Fruit fly (Drosophila melanogaster) whole organism, prepupa: ENCODE results near the gene CG7194.

ENCODE experiments used
- Blimp-1 ChIP-seq: fragments of 200-800 bp; sonication (Bioruptor generic); optimal IDR thresholded peaks from 3 replicates; lab custom pipeline; 2017; ENCODE audit warnings: missing biosample characterization, missing genetic modification characterization, mild to moderate bottlenecking, moderate library complexity, missing genetic modification reagents
- CG10631 ChIP-seq: fragments of 200-800 bp; sonication (Bioruptor generic); optimal IDR thresholded peaks from 2 replicates; lab custom pipeline; 2016; ENCODE audit warnings: missing biosample characterization, missing genetic modification characterization
- CG10669 ChIP-seq: fragments of 200-800 bp; sonication (Bioruptor generic); optimal IDR thresholded peaks from 3 replicates; lab custom pipeline; 2018; ENCODE audit warnings: missing biosample characterization, mild to moderate bottlenecking, missing genetic modification characterization, moderate library complexity
- CG11902 ChIP-seq: fragments of 200-800 bp; sonication (Bioruptor generic); optimal IDR thresholded peaks from 3 replicates; lab custom pipeline; 2016; ENCODE audit warnings: missing biosample characterization, missing genetic modification characterization
- CG15336 ChIP-seq: fragments of 200-800 bp; sonication (Bioruptor generic); IDR thresholded peaks from 2 replicates; pipeline ENCODE4 v1.3.6; 2022; ENCODE audit warnings: missing biosample characterization, missing genetic modification characterization
- CG16779 ChIP-seq: fragments of 200-800 bp; sonication (Bioruptor generic); optimal IDR thresholded peaks from 3 replicates; lab custom pipeline; 2017; ENCODE audit warnings: missing biosample characterization, mild to moderate bottlenecking, missing genetic modification characterization
- CG3032 ChIP-seq: fragments of 200-800 bp; optimal IDR thresholded peaks from 2 replicates; lab custom pipeline; 2019; ENCODE audit warnings: missing biosample characterization, mild to moderate bottlenecking, missing genetic modification characterization, moderate library complexity
- CG34406 ChIP-seq: fragments of 200-800 bp; sonication (Bioruptor generic); optimal IDR thresholded peaks from 3 replicates; lab custom pipeline; 2016; ENCODE audit warnings: missing biosample characterization, missing genetic modification characterization
- CG3919 ChIP-seq: fragments of 200-800 bp; sonication (Bioruptor generic); optimal IDR thresholded peaks from 3 replicates; lab custom pipeline; 2016; ENCODE audit warnings: missing biosample characterization, missing genetic modification characterization
- CG6163 ChIP-seq: fragments of 200-800 bp; sonication (Bioruptor generic); IDR thresholded peaks from 3 replicates; pipeline ENCODE4 v1.3.6; 2022; ENCODE audit warnings: missing biosample characterization, missing genetic modification characterization
- CG6792 ChIP-seq: fragments of 200-800 bp; sonication (Bioruptor generic); optimal IDR thresholded peaks from 3 replicates; lab custom pipeline; 2016; ENCODE audit warnings: missing biosample characterization, missing genetic modification characterization
- CG7368 ChIP-seq: fragments of 200-800 bp; sonication (Bioruptor generic); optimal IDR thresholded peaks from 3 replicates; lab custom pipeline; 2016; ENCODE audit warnings: missing biosample characterization, missing genetic modification characterization
- CG8632 ChIP-seq: fragments of 200-800 bp; sonication (Bioruptor generic); optimal IDR thresholded peaks from 3 replicates; lab custom pipeline; 2016; ENCODE audit warnings: missing biosample characterization, missing genetic modification characterization
- CG9139 ChIP-seq: fragments of 200-800 bp; sonication (Bioruptor generic); optimal IDR thresholded peaks from 3 replicates; lab custom pipeline; 2017; ENCODE audit warnings: missing biosample characterization, mild to moderate bottlenecking, missing genetic modification characterization
- Eip75B ChIP-seq: fragments of 200-800 bp; sonication (Bioruptor generic); optimal IDR thresholded peaks from 3 replicates; lab custom pipeline; 2016; ENCODE audit warnings: missing biosample characterization, missing genetic modification characterization
- Eip78C ChIP-seq: fragments of 200-800 bp; sonication (Bioruptor generic); peaks from one replicate; lab custom pipeline; 2016; ENCODE audit warnings: missing biosample characterization, missing genetic modification characterization
- Eip93F ChIP-seq: fragments of 200-800 bp; sonication (Bioruptor generic); optimal IDR thresholded peaks from 2 replicates; lab custom pipeline; 2016; ENCODE audit warnings: missing biosample characterization, mild to moderate bottlenecking, missing genetic modification characterization
- Ets21C ChIP-seq: fragments of 200-800 bp; sonication (Bioruptor generic); optimal IDR thresholded peaks from 3 replicates; lab custom pipeline; 2016; ENCODE audit warnings: missing biosample characterization, missing genetic modification characterization
- Gug ChIP-seq: fragments of 200-800 bp; sonication (Bioruptor generic); IDR thresholded peaks from 2 replicates; pipeline ENCODE4 v1.3.6; 2022; ENCODE audit warnings: missing biosample characterization, missing genetic modification characterization
- Hr39 ChIP-seq: fragments of 200-800 bp; sonication (Bioruptor generic); optimal IDR thresholded peaks from 2 replicates; lab custom pipeline; 2016; ENCODE audit warnings: missing biosample characterization, missing genetic modification characterization
- Lpt ChIP-seq: fragments of 200-800 bp; sonication (Bioruptor generic); optimal IDR thresholded peaks from 3 replicates; lab custom pipeline; 2016; ENCODE audit warnings: missing biosample characterization, missing genetic modification characterization
- Met ChIP-seq: fragments of 200-800 bp; sonication (Bioruptor generic); optimal IDR thresholded peaks from 3 replicates; lab custom pipeline; 2016; ENCODE audit warnings: missing biosample characterization, missing genetic modification characterization
- Smox ChIP-seq: fragments of 200-800 bp; sonication (Bioruptor generic); optimal IDR thresholded peaks from 3 replicates; lab custom pipeline; 2016; ENCODE audit warnings: missing biosample characterization, missing genetic modification characterization
- Sox102F ChIP-seq: fragments of 200-800 bp; sonication (Bioruptor generic); optimal IDR thresholded peaks from 2 replicates; lab custom pipeline; 2016; ENCODE audit warnings: missing biosample characterization, mild to moderate bottlenecking, missing genetic modification characterization
- Sox14 ChIP-seq: fragments of 200-800 bp; sonication (Bioruptor generic); optimal IDR thresholded peaks from 3 replicates; lab custom pipeline; 2016; ENCODE audit warnings: missing biosample characterization, missing genetic modification characterization
- acj6 ChIP-seq: fragments of 200-800 bp; sonication (Bioruptor generic); optimal IDR thresholded peaks from 3 replicates; lab custom pipeline; 2016; ENCODE audit warnings: missing biosample characterization, missing genetic modification characterization
- dac ChIP-seq: fragments of 200-800 bp; sonication (Bioruptor generic); optimal IDR thresholded peaks from 2 replicates; lab custom pipeline; 2017; ENCODE audit warnings: missing biosample characterization, mild to moderate bottlenecking, missing genetic modification characterization
- dsx ChIP-seq: fragments of 200-800 bp; optimal IDR thresholded peaks from 3 replicates; lab custom pipeline; 2019; ENCODE audit warnings: missing biosample characterization, mild to moderate bottlenecking, missing genetic modification characterization, moderate library complexity; ENCODE audit not compliant: poor library complexity, severe bottlenecking
- eg ChIP-seq: fragments of 200-800 bp; sonication (Bioruptor generic); IDR thresholded peaks from 3 replicates; pipeline ENCODE4 v1.3.6; 2022; ENCODE audit warnings: missing biosample characterization, missing genetic modification characterization
- fd85E ChIP-seq: fragments of 200-800 bp; sonication (Bioruptor generic); optimal IDR thresholded peaks from 3 replicates; lab custom pipeline; 2016; ENCODE audit warnings: missing biosample characterization, missing genetic modification characterization
- fkh ChIP-seq: fragments of 200-800 bp; sonication (Bioruptor generic); optimal IDR thresholded peaks from 3 replicates; lab custom pipeline; 2017; ENCODE audit warnings: missing biosample characterization, mild to moderate bottlenecking, missing genetic modification characterization, moderate library complexity
- lz ChIP-seq: fragments of 200-800 bp; sonication (Bioruptor generic); optimal IDR thresholded peaks from 3 replicates; lab custom pipeline; 2016; ENCODE audit warnings: missing biosample characterization, missing genetic modification characterization
- net ChIP-seq: fragments of 200-800 bp; sonication (Bioruptor generic); optimal IDR thresholded peaks from 3 replicates; lab custom pipeline; 2016; ENCODE audit warnings: missing biosample characterization, missing genetic modification characterization
- svp ChIP-seq: fragments of 200-800 bp; sonication (Bioruptor generic); peaks from one replicate; lab custom pipeline; 2016; ENCODE audit warnings: missing biosample characterization, missing genetic modification characterization
- topi ChIP-seq: fragments of 200-800 bp; sonication (Bioruptor generic); optimal IDR thresholded peaks from 3 replicates; lab custom pipeline; 2016; ENCODE audit warnings: missing biosample characterization, missing genetic modification characterization
- vri ChIP-seq: fragments of 200-800 bp; sonication (Bioruptor generic); optimal IDR thresholded peaks from 3 replicates; lab custom pipeline; 2016; ENCODE audit warnings: missing biosample characterization, mild to moderate bottlenecking, missing genetic modification characterization

The CG7194 gene

dm6 chr3L:8299224-8300130 lies 4.4 kb downstream of the CG7194 start, which contains the start of the genes Arl5 and CG13671 (continued):
- TF ChIP-seq Lpt (GFP tag; lab: Kevin White, UChicago): peak; percentile 39
- no peak; the same call in 1 of the 3 replicates for TF ChIP-seq CG6163 (GFP tag; lab: Robert Waterston, UW)
- peak; percentile 80 for TF ChIP-seq CG3919 (GFP tag; lab: Kevin White, UChicago)
- peak; percentile 64 for TF ChIP-seq Sox14 (GFP tag; lab: Kevin White, UChicago)
- no peak for TF ChIP-seq CG10669 (GFP tag; lab: Kevin White, UChicago)
- TF ChIP-seq CG34406 (GFP tag; lab: Kevin White, UChicago): peak; percentile 75
- TF ChIP-seq CG3032 (tag; lab: Kevin White, UChicago): peak; percentile 51
- no peak; the same call in 1 of the 3 replicates for TF ChIP-seq eg (GFP tag; lab: Robert Waterston, UW)
- peak; percentile 79 for TF ChIP-seq lz (GFP tag; lab: Kevin White, UChicago)
- peak; percentile 44 for TF ChIP-seq dsx
- TF ChIP-seq Hr39: peak; percentile 72
- TF ChIP-seq CG16779 (tag; lab: Kevin White, UChicago): no peak
- no peak for TF ChIP-seq Smox (GFP tag; lab: Kevin White, UChicago)
- TF ChIP-seq acj6 (GFP tag; lab: Kevin White, UChicago): peak; percentile 79
- TF ChIP-seq CG8632: peak; percentile 65
- peak; percentile 70 for TF ChIP-seq Gug (GFP tag; lab: Robert Waterston, UW)
- TF ChIP-seq CG7368: no peak
- TF ChIP-seq CG6792: peak; percentile 72
- peak; percentile 79 for TF ChIP-seq topi
- no peak for TF ChIP-seq Met

DNA sequence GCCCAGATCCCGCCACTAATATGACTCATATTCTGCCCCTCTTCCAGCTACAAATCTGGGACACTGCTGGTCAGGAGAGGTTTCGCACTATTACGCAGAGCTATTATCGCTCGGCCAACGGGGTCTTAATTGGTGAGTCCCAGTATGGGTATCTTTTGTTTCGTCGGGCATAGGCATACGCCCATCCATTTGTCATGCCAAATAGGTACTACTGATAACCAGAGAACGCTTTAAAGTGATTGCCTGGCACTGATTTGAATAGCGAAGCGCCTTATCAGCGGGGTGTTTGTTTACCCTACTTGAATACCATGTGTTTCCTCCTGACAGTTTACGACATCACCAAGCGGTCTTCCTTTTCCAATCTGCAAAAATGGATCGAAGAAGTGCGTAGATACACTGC lies 6.4 kb downstream of the CG7194 start:
- TF ChIP-seq CG10631 (GFP tag; lab: Kevin White, UChicago): no peak
- TF ChIP-seq Smox (GFP tag; lab: Kevin White, UChicago): no peak
- no peak for TF ChIP-seq dac (GFP tag; lab: Kevin White, UChicago)
- TF ChIP-seq Eip93F (GFP tag; lab: Kevin White, UChicago): no peak
- no peak for TF ChIP-seq CG16779 (tag; lab: Kevin White, UChicago)
- no peak for TF ChIP-seq net (GFP tag; lab: Kevin White, UChicago)
- no peak for TF ChIP-seq CG9139
- no peak for TF ChIP-seq CG15336
- no peak for TF ChIP-seq vri (GFP tag; lab: Kevin White, UChicago)
- TF ChIP-seq fd85E (GFP tag; lab: Kevin White, UChicago): no peak
- TF ChIP-seq Ets21C (GFP tag; lab: Kevin White, UChicago): no peak
- no peak for TF ChIP-seq CG3919 (GFP tag; lab: Kevin White, UChicago)
- TF ChIP-seq acj6 (GFP tag; lab: Kevin White, UChicago): no peak
- no peak for TF ChIP-seq dsx
- TF ChIP-seq Eip75B (GFP tag; lab: Kevin White, UChicago): no peak
- TF ChIP-seq Sox102F (GFP tag; lab: Kevin White, UChicago): no peak

DNA sequence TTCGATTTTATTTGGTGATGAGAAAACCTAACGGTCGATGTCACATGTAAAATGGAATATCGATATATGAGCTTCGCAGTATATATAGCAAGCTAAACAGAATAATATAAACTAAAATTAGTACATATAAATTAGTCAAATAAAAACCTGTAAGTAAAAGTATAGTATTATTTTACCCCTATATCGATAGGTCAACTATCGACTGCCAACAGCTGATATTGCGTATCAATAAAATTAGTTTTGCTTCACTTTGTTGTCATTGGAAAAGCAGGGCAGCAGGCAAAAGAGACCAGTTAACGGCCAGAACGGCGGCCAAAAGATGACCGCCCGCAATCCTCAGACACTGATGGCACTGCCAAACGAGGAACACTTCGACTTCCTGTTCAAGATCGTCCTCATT lies 6.9 kb downstream of the CG7194 start, which contains the start of gene Rab19:
TSS of gene Rab19 (plus strand) at position 78 of the 400 bp plus-strand sequence.
- TF ChIP-seq dsx (peak; percentile 69), Eip78C (GFP tag; lab: Kevin White, UChicago) (peak; percentile 43), Eip75B (GFP tag; lab: Kevin White, UChicago) (no peak), Blimp-1 (peak; percentile 60), svp (peak; percentile 92), CG11902 (GFP tag; lab: Kevin White, UChicago) (no peak), fkh (peak; percentile 33)
